Worm (Caenorhabditis elegans) whole organism, early embryonic: ENCODE data around the gene str-101.
"Not testable (repeated sequence)": the region's sequence is repeated elsewhere in the genome, so short reads cannot be mapped to it uniquely, and the experiment has no call there.

ENCODE experiments used
- B0310.2 ChIP-seq: sonication (generic microtip); optimal IDR thresholded peaks from 2 replicates; lab custom pipeline; 2016; ENCODE audit warnings: mild to moderate bottlenecking, missing genetic modification characterization, missing compliant biosample characterization
- F13C5.2 ChIP-seq: sonication (generic microtip); optimal IDR thresholded peaks from 2 replicates; lab custom pipeline; 2017; ENCODE audit warnings: mild to moderate bottlenecking, missing genetic modification characterization, inconsistent platforms, missing compliant biosample characterization
- aly-1 ChIP-seq: sonication (generic microtip); optimal IDR thresholded peaks from 2 replicates; lab custom pipeline; 2016; ENCODE audit warnings: missing genetic modification characterization, missing compliant biosample characterization
- ama-1 ChIP-seq: fragments of 150-350 bp; optimal IDR thresholded peaks from 2 replicates; lab custom pipeline; 2014
- ceh-13 ChIP-seq: fragments of 200-800 bp; sonication (Bioruptor generic); optimal IDR thresholded peaks from 2 replicates; lab custom pipeline; 2018; ENCODE audit warnings: mild to moderate bottlenecking, missing genetic modification characterization, missing compliant biosample characterization
- ceh-36 ChIP-seq: sonication (generic microtip); optimal IDR thresholded peaks from 2 replicates; lab custom pipeline; 2016; ENCODE audit warnings: missing genetic modification characterization, inconsistent platforms, missing compliant biosample characterization
- ets-7 ChIP-seq: sonication (generic microtip); optimal IDR thresholded peaks from 2 replicates; lab custom pipeline; 2016; ENCODE audit warnings: missing genotype, missing genetic modification characterization, missing compliant biosample characterization
- flt-1 ChIP-seq: fragments of 200-800 bp; sonication (Bioruptor generic); IDR thresholded peaks from 2 replicates; pipeline ENCODE4 v1.3.6; 2022; ENCODE audit warnings: missing genetic modification characterization, missing compliant biosample characterization
- hmbx-1 ChIP-seq: sonication (generic microtip); optimal IDR thresholded peaks from 2 replicates; lab custom pipeline; 2016; ENCODE audit warnings: mild to moderate bottlenecking, missing genetic modification characterization, missing compliant biosample characterization
- hmg-4 ChIP-seq: fragments of 200-800 bp; sonication (Bioruptor generic); optimal IDR thresholded peaks from 2 replicates; lab custom pipeline; 2018; ENCODE audit warnings: mild to moderate bottlenecking, missing genetic modification characterization, missing compliant biosample characterization
- hnd-1 ChIP-seq: sonication (generic microtip); optimal IDR thresholded peaks from 2 replicates; lab custom pipeline; 2016; ENCODE audit warnings: missing genetic modification characterization, missing compliant biosample characterization
- pes-1 ChIP-seq: fragments of 200-800 bp; sonication (Bioruptor generic); IDR thresholded peaks from 2 replicates; pipeline ENCODE4 v1.3.6; 2022; ENCODE audit warnings: missing genetic modification reagents, missing genetic modification characterization, missing compliant biosample characterization
- scrt-1 ChIP-seq: fragments of 200-800 bp; sonication (Bioruptor generic); IDR thresholded peaks from 2 replicates; pipeline ENCODE4 v1.3.6; 2022; ENCODE audit warnings: missing genetic modification characterization, missing compliant biosample characterization
- sea-1 ChIP-seq: fragments of 200-800 bp; sonication (Bioruptor generic); conservative IDR thresholded peaks from 2 replicates; pipeline ENCODE4 v1.3.6; 2022; ENCODE audit warnings: missing genetic modification characterization, missing compliant biosample characterization
- tbx-11 ChIP-seq: fragments of 200-800 bp; sonication (Bioruptor generic); IDR thresholded peaks from 2 replicates; pipeline ENCODE4 v1.3.6; 2022; ENCODE audit warnings: missing genetic modification characterization, missing compliant biosample characterization
- tbx-37 ChIP-seq: fragments of 200-800 bp; sonication (Bioruptor generic); conservative IDR thresholded peaks from 2 replicates; pipeline ENCODE4 v1.3.6; 2022; ENCODE audit warnings: missing genetic modification reagents, missing genetic modification characterization, missing compliant biosample characterization
- tra-4 ChIP-seq: sonication (generic microtip); optimal IDR thresholded peaks from 2 replicates; lab custom pipeline; 2017; ENCODE audit warnings: missing genetic modification characterization, missing compliant biosample characterization

str-101 gene

ce11 chrV:15687660-15688059 is 24.1 kb downstream of the str-101 start, which contains the start of gene nhr-197:
nhr-197 (plus strand) TSS chrV:15687960.
- TF ChIP-seq ets-7 (tag; lab: Kevin White, UChicago) (no peak), ama-1 (lab: Kevin White, UChicago) (no peak), hmbx-1 (tag; lab: Kevin White, UChicago) (no peak), tbx-37 (GFP tag; lab: Robert Waterston, UW) (no peak), pes-1 (GFP tag; lab: Robert Waterston, UW) (no peak), hmg-4 (no peak)

DNA sequence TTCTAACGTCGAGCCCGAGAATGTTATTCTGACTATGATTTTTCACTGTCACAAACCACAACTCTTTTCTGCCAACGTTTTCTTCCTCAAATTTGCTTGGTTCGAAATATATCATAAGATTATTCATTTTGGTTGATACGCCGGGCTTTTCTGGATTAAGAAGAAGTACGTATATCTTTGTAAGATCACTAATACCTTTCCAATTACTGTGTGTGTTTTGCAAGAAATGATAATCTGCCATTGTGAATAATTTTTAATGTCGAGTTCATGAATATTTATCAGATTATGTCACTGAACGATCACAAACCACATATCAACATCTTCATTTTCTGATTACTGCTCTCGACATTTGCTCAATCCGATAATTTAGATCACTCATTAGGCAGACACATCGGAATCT is 26.2 kb downstream of the str-101 start, which contains the start of gene nhr-196:
Gene nhr-196 (plus strand): TSS at position 118 of the 400 bp plus-strand sequence.
- TF ChIP-seq sea-1 (GFP tag; lab: Robert Waterston, UW) = no peak
- no peak for TF ChIP-seq ama-1 (lab: Kevin White, UChicago)
- TF ChIP-seq F13C5.2 = no peak
- TF ChIP-seq pes-1 (GFP tag; lab: Robert Waterston, UW) = no peak
- no peak for TF ChIP-seq ceh-36
- no peak for TF ChIP-seq hmg-4
- no peak for TF ChIP-seq hmbx-1 (tag; lab: Kevin White, UChicago)
- TF ChIP-seq flt-1 (GFP tag; lab: Robert Waterston, UW) = no peak
- TF ChIP-seq tra-4 (tag; lab: Kevin White, UChicago) = no peak
- no peak for TF ChIP-seq tbx-11 (GFP tag; lab: Robert Waterston, UW)

- no peak for TF ChIP-seq B0310.2 (tag; lab: Kevin White, UChicago)
- no peak for TF ChIP-seq ceh-13 (GFP tag; lab: Kevin White, UChicago)
- TF ChIP-seq ets-7 (tag; lab: Kevin White, UChicago) = no peak
- TF ChIP-seq aly-1 (tag; lab: Kevin White, UChicago) = no peak
- TF ChIP-seq hmg-4 = no peak
- no peak for TF ChIP-seq hmbx-1 (tag; lab: Kevin White, UChicago)
- no peak for TF ChIP-seq sea-1 (GFP tag; lab: Robert Waterston, UW)
- no peak for TF ChIP-seq ceh-36
- TF ChIP-seq scrt-1 (GFP tag; lab: Robert Waterston, UW) = no peak
- no peak for TF ChIP-seq pes-1 (GFP tag; lab: Robert Waterston, UW)
- no peak for TF ChIP-seq ama-1 (lab: Kevin White, UChicago)
- no peak for TF ChIP-seq flt-1 (GFP tag; lab: Robert Waterston, UW)
- no peak for TF ChIP-seq hnd-1
- no peak for TF ChIP-seq tbx-11 (GFP tag; lab: Robert Waterston, UW)
- TF ChIP-seq tra-4 (tag; lab: Kevin White, UChicago) = no peak
Observed at ce11 chrV:15677222-15677621, 34.6 kb downstream of the str-101 start, which contains the start of gene nhr-52. nhr-52 (plus strand) TSS chrV:15677522.

DNA sequence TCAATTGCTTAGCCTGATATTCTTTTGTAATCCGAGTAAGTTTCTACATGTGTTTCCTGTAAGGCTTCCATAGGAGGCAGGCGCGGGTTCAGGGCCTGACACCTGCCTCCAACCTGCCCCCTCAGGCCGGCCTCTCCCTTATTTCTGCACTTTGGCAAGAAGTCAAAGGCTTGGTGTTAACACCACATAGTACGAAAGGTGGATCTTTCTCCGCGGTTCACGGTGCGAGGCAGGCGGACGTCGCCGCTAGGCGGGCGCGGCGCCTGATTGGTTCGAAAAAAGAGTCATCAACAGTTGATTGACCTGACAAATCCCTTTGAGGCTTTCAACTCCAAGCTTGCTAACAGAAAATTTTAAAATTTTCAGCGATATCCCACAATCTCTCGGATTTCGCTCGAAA is 36.9 kb downstream of the str-101 start:
- TF ChIP-seq ceh-13 (GFP tag; lab: Kevin White, UChicago) (no peak), hmg-4 (no peak), tbx-37 (GFP tag; lab: Robert Waterston, UW) (no peak), flt-1 (GFP tag; lab: Robert Waterston, UW) (no peak), scrt-1 (GFP tag; lab: Robert Waterston, UW) (no peak), hnd-1 (no peak), hmbx-1 (tag; lab: Kevin White, UChicago) (no peak), B0310.2 (tag; lab: Kevin White, UChicago) (no peak), ama-1 (lab: Kevin White, UChicago) (no peak), ceh-36 (no peak), sea-1 (GFP tag; lab: Robert Waterston, UW) (no peak), ets-7 (tag; lab: Kevin White, UChicago) (no peak), aly-1 (tag; lab: Kevin White, UChicago) (no peak)

ce11 chrV:15673707-15674106 is 38.1 kb downstream of the str-101 start, which contains the start of gene nhr-51:
nhr-51 (plus strand) TSS chrV:15674007.
- no peak for TF ChIP-seq tbx-11 (GFP tag; lab: Robert Waterston, UW)
- no peak for TF ChIP-seq tra-4 (tag; lab: Kevin White, UChicago)
- no peak for TF ChIP-seq ama-1 (lab: Kevin White, UChicago)
- TF ChIP-seq sea-1 (GFP tag; lab: Robert Waterston, UW) = no peak
- TF ChIP-seq aly-1 (tag; lab: Kevin White, UChicago) = no peak
- no peak for TF ChIP-seq hmbx-1 (tag; lab: Kevin White, UChicago)
- no peak for TF ChIP-seq hnd-1
- TF ChIP-seq ceh-36 = no peak
- TF ChIP-seq B0310.2 (tag; lab: Kevin White, UChicago) = no peak
- TF ChIP-seq ets-7 (tag; lab: Kevin White, UChicago) = no peak
- no peak for TF ChIP-seq scrt-1 (GFP tag; lab: Robert Waterston, UW)
- no peak for TF ChIP-seq pes-1 (GFP tag; lab: Robert Waterston, UW)
- no peak for TF ChIP-seq ceh-13 (GFP tag; lab: Kevin White, UChicago)
- TF ChIP-seq flt-1 (GFP tag; lab: Robert Waterston, UW) = no peak
- no peak for TF ChIP-seq F13C5.2
- no peak for TF ChIP-seq tbx-37 (GFP tag; lab: Robert Waterston, UW)
- TF ChIP-seq hmg-4 = no peak

- not testable (repeated sequence) for TF ChIP-seq tbx-37, pes-1, sea-1 (GFP tag; lab: Robert Waterston, UW)
Observed at ce11 chrV:15670139-15670538, 41.7 kb downstream of the str-101 start, which contains the start of gene K06B4.15. K06B4.15 (plus strand) TSS chrV:15670439.

ce11 chrV:15668870-15669269 is 42.9 kb downstream of the str-101 start, which contains the start of gene K06B4.4:
K06B4.4 (plus strand) TSS chrV:15669170.
- TF ChIP-seq tra-4 (tag; lab: Kevin White, UChicago) (no peak), ceh-13 (GFP tag; lab: Kevin White, UChicago) (no peak), hmg-4 (no peak), tbx-37 (GFP tag; lab: Robert Waterston, UW) (no peak), hmbx-1 (tag; lab: Kevin White, UChicago) (no peak), pes-1 (GFP tag; lab: Robert Waterston, UW) (no peak), sea-1 (GFP tag; lab: Robert Waterston, UW) (no peak), hnd-1 (no peak), tbx-11 (GFP tag; lab: Robert Waterston, UW) (no peak)
